Worm (Caenorhabditis elegans): ENCODE measurements around the gene col-43.

ce11 chrV:8022040-8022439, 28.7 kb downstream of the col-43 start, which contains the start of gene ech-3:
- TF ChIP-seq Y53G8AR.9 (GFP tag; conservative IDR thresholded peaks at IDR 0.05) (no peak), unc-62 (GFP tag; optimal IDR thresholded peaks at IDR 0.05) (no peak), efl-1 (GFP tag; optimal IDR thresholded peaks at IDR 0.05) (no peak), ztf-18 (tag; optimal IDR thresholded peaks at IDR 0.05) (no peak)
